Worm (Caenorhabditis elegans): ENCODE data around the gene Y54G2A.11.

Gene Y54G2A.11

DNA sequence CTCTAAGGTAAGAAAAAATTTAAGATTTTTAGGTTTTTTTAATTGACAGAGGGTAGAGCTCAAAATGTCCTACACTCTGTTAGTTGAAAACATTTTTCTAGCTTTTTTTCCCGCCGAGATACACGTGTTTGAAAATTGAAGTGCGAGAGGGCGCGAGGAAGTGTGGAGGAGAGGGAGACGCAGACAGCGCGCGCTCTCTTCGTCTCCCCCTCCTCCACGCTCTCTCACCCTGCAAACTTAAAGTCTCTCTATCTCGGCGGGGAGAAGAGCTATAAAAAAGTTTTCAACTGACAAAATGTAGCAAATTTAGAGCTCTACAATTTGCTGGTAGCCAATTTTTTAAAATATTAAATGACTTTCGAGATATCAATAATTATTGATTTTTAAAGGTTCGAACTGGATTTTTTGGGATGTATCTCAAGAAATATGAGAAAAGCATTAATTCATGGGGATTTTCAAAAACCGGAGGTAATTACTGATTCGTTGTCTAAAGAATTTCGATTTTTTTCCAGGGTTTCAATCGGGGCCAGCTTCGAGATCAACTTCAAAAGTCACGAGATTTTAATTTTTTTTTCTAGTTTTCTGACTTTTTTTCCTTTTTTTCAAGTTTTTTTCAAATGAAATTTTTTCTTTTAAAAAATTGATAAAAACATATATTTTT, 6.4 kb downstream of the Y54G2A.11 start:
- no peak for TF ChIP-seq dmd-4 (tag; optimal IDR thresholded peaks at IDR 0.05; ENCODE audit: borderline replicate concordance)
- no peak for TF ChIP-seq sox-2 (GFP tag; IDR thresholded peaks at IDR 0.05)
- no peak for TF ChIP-seq lim-6 (tag; optimal IDR thresholded peaks at IDR 0.05)
- TF ChIP-seq ceh-19 (GFP tag; optimal IDR thresholded peaks at IDR 0.05): no peak
- no peak for TF ChIP-seq ceh-24 (tag; optimal IDR thresholded peaks at IDR 0.05)
- no peak for TF ChIP-seq ceh-22 (tag; optimal IDR thresholded peaks at IDR 0.05)
- TF ChIP-seq pag-3 (tag; optimal IDR thresholded peaks at IDR 0.05; ENCODE audit: borderline replicate concordance): no peak
- TF ChIP-seq ceh-34 (tag; optimal IDR thresholded peaks at IDR 0.05): no peak
- no peak for TF ChIP-seq sox-4 (tag; optimal IDR thresholded peaks at IDR 0.05)

DNA sequence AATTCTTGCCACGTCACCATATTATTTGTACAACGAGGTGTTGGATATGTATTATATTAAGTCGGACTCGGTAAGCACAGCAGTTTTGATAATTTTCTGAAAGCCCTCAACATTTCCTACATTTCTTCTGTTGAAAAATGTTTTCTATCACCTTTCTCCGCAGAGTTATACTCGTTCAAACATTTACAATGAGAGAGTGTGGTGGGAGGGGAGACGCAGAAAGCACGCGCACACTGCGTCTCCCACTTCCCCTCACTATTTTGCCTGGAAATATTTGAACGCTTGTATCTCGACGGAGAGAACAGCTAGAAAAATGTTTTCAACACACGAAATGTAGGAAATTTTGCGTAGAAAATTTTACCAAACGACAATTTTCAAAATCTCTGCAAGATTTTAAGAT, 7.4 kb downstream of the Y54G2A.11 start:
- TF ChIP-seq nhr-11 (tag; optimal IDR thresholded peaks at IDR 0.05) (no peak), ceh-22 (tag; optimal IDR thresholded peaks at IDR 0.05) (no peak), ceh-48 (tag; optimal IDR thresholded peaks at IDR 0.05) (no peak), pha-2 (tag; optimal IDR thresholded peaks at IDR 0.05) (no peak), ceh-9 (tag; optimal IDR thresholded peaks at IDR 0.05) (no peak), mec-3 (tag; optimal IDR thresholded peaks at IDR 0.05; ENCODE audit: borderline replicate concordance) (no peak), gmeb-2 (tag; optimal IDR thresholded peaks at IDR 0.05) (no peak), fax-1 (tag; optimal IDR thresholded peaks at IDR 0.05) (no peak)

DNA sequence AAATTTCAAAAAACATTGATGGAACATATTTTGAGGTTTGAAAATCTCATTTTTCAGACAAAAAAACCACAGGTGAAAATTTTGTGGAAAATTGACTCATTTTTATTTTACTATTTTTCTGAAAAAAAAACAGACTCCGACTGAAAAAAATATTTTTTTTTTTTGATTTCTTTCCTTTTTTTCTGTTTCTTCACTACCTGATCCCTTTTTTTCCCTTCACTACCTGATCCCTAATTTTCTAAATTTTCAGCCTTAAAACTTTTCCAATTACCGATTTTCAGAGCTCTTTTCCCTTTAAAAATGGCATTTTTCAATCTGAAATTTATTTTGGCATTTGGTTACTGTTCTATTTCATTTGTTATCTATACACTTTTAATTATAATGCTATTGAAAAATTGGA, 9.2 kb downstream of the Y54G2A.11 start, which contains the start of gene Y54G2A.77:
TSS of gene Y54G2A.77 (plus strand) at position 301 of the 400 bp plus-strand sequence.
- TF ChIP-seq lim-6 (tag; optimal IDR thresholded peaks at IDR 0.05): no peak
- no peak for TF ChIP-seq ceh-31 (tag; optimal IDR thresholded peaks at IDR 0.05)
- TF ChIP-seq ama-1 (optimal IDR thresholded peaks at IDR 0.05): no peak
- no peak for TF ChIP-seq syd-9 (tag; optimal IDR thresholded peaks at IDR 0.05)
- no peak for TF ChIP-seq lin-11 (tag; optimal IDR thresholded peaks at IDR 0.05)

DNA sequence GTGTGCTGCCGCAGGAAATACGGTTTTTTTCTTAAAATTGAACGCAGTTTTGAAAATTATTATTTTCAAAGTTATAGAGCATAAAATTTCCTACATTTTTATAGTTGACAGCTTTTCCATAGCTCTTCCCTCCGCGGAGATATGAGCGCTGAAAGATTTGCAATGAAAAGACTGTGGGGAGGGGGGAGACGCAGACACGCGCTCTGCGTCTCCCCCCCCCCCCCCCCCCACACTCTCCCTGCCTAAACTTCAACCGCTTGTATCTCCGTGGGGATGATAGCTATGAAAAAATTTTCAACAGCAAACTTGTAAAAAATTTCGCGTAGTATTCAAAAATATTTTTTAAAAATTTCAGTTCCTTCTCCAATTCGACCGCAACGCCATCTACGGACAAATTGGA, 10.1 kb downstream of the Y54G2A.11 start:
- TF ChIP-seq C08G9.2 (tag; optimal IDR thresholded peaks at IDR 0.05) (no peak), unc-55 (GFP tag; optimal IDR thresholded peaks at IDR 0.05) (no peak), che-1 (tag; optimal IDR thresholded peaks at IDR 0.05) (no peak), ets-4 (tag; optimal IDR thresholded peaks at IDR 0.05) (no peak), ahr-1 (tag; optimal IDR thresholded peaks at IDR 0.05) (no peak), pqm-1 (tag; optimal IDR thresholded peaks at IDR 0.05) (no peak), ceh-45 (GFP tag; IDR thresholded peaks at IDR 0.05) (no peak), pros-1 (tag; optimal IDR thresholded peaks at IDR 0.05) (no peak), elt-2 (tag; optimal IDR thresholded peaks at IDR 0.05) (no peak)

DNA sequence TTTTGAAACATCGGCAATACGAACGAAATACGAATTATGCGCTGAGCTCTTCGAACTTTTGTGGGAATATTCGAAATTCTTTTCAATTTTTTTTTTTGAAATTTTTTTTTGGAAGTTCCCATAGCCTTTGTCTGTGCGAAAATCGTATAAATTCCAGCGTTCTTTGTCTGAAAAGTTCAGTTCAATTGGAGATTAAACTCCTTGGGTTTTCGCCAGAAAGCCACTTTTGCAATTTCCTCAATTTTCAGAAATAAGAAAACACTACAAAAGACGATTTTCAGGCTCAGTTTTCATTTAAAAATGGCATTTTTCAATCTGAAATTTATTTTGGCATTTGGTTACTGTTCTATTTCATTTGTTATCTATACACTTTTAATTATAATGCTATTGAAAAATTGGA, 12.4 kb downstream of the Y54G2A.11 start, which contains the start of gene Y54G2A.38:
TSS of gene Y54G2A.38 (plus strand) at position 301 of the 400 bp plus-strand sequence.
- TF ChIP-seq unc-3 (GFP tag; conservative IDR thresholded peaks at IDR 0.05) (no peak), unc-3 (tag; optimal IDR thresholded peaks at IDR 0.05) (no peak), che-1 (tag; optimal IDR thresholded peaks at IDR 0.05) (no peak), K02D7.2 (tag; optimal IDR thresholded peaks at IDR 0.05) (no peak), hlh-15 (tag; optimal IDR thresholded peaks at IDR 0.05) (no peak), hlh-8 (tag; optimal IDR thresholded peaks at IDR 0.05) (no peak), ref-2 (tag; optimal IDR thresholded peaks at IDR 0.05) (no peak)
